Worm (Caenorhabditis elegans): ENCODE measurements around the gene F28A10.1.

Gene F28A10.1

DNA sequence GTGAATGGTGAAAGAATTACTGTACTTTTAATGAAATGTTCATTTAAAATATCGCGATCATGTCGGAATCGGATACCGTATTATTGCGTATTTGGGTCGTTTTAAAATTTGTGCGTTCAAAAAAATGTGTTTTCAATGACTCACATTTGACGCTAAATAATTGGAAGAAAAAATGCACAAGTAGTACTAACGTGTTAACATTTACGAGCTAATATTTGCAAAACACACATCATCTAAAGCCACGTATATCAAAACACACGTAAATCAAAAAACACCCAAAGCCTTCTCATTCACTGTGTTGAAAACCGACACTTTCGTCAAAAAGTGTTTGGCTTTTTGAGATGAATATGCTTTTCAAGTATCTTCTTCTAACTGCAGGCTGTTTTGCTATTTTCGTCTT, at the start of gene F28A10.1:
F28A10.1 (plus strand) TSS at position 301 of the 400 bp plus-strand sequence.
- no peak for TF ChIP-seq unc-55 (GFP tag; optimal IDR thresholded peaks at IDR 0.05)
- TF ChIP-seq dmd-4 (tag; optimal IDR thresholded peaks at IDR 0.05) = no peak

DNA sequence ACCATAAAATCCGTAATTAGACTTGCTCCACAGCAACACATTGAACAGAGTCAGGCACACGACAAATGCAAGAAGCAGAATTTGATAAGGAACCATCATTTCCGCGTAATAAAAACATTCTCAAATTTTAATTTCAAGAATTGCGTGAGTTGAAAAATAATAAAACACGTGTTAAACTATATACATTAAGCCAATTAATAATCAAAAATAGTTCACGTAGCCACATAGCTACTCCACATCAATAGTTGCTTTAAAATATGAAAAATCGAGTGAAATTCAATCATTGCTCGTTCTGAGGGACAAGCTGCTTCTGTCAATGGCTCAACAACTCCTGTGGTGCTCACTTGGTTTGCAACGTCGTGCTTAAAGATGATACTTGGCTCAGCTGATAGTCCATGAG, 42.7 kb upstream of the F28A10.1 start, which contains the start of gene Y39F10A.3:
Y39F10A.3 (minus strand) TSS at position 101 of the 400 bp plus-strand sequence.
- TF ChIP-seq nhr-25 (tag; optimal IDR thresholded peaks at IDR 0.05) = no peak
- TF ChIP-seq mab-5 (tag; optimal IDR thresholded peaks at IDR 0.05) = no peak
- TF ChIP-seq sem-4 (tag; optimal IDR thresholded peaks at IDR 0.05) = no peak
- no peak for TF ChIP-seq ztf-1 (GFP tag; conservative IDR thresholded peaks at IDR 0.05)
- TF ChIP-seq elt-1 (tag; optimal IDR thresholded peaks at IDR 0.05) = no peak
- no peak for TF ChIP-seq aly-2 (tag; optimal IDR thresholded peaks at IDR 0.05)
- TF ChIP-seq skn-1 (tag; optimal IDR thresholded peaks at IDR 0.05) = no peak
- no peak for TF ChIP-seq lsy-2 (tag; optimal IDR thresholded peaks at IDR 0.05)
- no peak for TF ChIP-seq snpc-4 (tag; optimal IDR thresholded peaks at IDR 0.05)
- no peak for TF ChIP-seq C34F6.9 (tag; optimal IDR thresholded peaks at IDR 0.05)
- no peak for TF ChIP-seq alr-1 (tag; optimal IDR thresholded peaks at IDR 0.05)
- no peak for TF ChIP-seq nhr-23 (tag; optimal IDR thresholded peaks at IDR 0.05)
- TF ChIP-seq nhr-12 (tag; optimal IDR thresholded peaks at IDR 0.05) = no peak
- no peak for TF ChIP-seq blmp-1 (tag; optimal IDR thresholded peaks at IDR 0.05; ENCODE audit: insufficient read depth)
- TF ChIP-seq nhr-6 (tag; optimal IDR thresholded peaks at IDR 0.05) = no peak
- no peak for TF ChIP-seq sma-9 (GFP tag; optimal IDR thresholded peaks at IDR 0.05)
- no peak for TF ChIP-seq sma-9 (tag; optimal IDR thresholded peaks at IDR 0.05)
- no peak for TF ChIP-seq Y55F3AM.14 (GFP tag; optimal IDR thresholded peaks at IDR 0.05)

DNA sequence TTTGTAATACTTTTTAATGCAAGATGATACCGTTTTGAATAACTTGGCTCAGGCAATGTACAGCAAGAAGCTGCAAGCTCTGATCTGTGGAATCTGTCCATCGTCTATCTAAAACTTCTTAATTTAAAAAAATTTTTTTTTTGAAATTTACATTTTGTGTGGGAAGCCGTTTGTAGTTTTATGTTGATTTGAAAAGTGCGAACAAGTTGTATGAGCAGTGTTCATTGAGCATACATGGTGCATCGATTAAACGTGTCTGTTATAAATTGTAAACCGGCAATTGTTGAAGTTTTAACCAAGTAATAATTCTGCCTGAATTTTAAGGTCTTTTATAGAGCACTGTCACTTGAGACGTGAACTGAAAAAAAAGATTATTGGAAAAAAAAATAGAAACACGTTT, 42.1 kb upstream of the F28A10.1 start, which contains the start of gene Y39F10A.6:
Y39F10A.6 (minus strand) TSS at position 101 of the 400 bp plus-strand sequence.
- TF ChIP-seq snpc-4 (tag; optimal IDR thresholded peaks at IDR 0.05) = no peak
- TF ChIP-seq sma-9 (GFP tag; optimal IDR thresholded peaks at IDR 0.05) = no peak
- no peak for TF ChIP-seq sma-9 (tag; optimal IDR thresholded peaks at IDR 0.05)

DNA sequence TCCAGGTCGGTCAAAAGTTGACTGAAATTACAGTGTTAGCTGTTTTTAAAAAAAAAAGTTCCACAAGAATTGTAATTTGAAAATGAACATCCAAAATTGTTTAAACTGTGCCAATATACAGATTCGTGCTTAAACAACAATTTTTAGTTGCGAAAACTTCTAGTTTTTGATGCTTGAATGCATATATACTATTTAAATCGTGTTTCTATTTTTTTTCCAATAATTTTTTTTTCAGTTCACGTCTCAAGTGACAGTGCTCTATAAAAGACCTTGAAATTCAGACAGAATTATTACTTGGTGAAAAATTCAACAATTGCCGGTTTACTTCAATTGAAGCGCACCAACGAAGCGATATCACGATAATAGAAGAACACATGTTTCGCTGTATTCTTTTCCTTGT, 38.7 kb upstream of the F28A10.1 start, which contains the start of gene F46F5.16:
F46F5.16 (plus strand) TSS at position 301 of the 400 bp plus-strand sequence.
- TF ChIP-seq peb-1 (tag; optimal IDR thresholded peaks at IDR 0.05) = no peak
- no peak for TF ChIP-seq sma-3 (GFP tag; optimal IDR thresholded peaks at IDR 0.05)
- TF ChIP-seq nhr-11 (tag; optimal IDR thresholded peaks at IDR 0.05) = no peak
- no peak for TF ChIP-seq nhr-129 (tag; optimal IDR thresholded peaks at IDR 0.05)
- TF ChIP-seq nhr-12 (tag; optimal IDR thresholded peaks at IDR 0.05) = no peak
- no peak for TF ChIP-seq ZK546.5 (tag; optimal IDR thresholded peaks at IDR 0.05)
- no peak for TF ChIP-seq aly-2 (tag; optimal IDR thresholded peaks at IDR 0.05)
- TF ChIP-seq ceh-16 (tag; optimal IDR thresholded peaks at IDR 0.05) = no peak
- no peak for TF ChIP-seq unc-39 (tag; optimal IDR thresholded peaks at IDR 0.05)
- TF ChIP-seq F13H6.1 (tag; optimal IDR thresholded peaks at IDR 0.05) = no peak
- no peak for TF ChIP-seq nhr-77 (tag; optimal IDR thresholded peaks at IDR 0.05)
- TF ChIP-seq crh-2 (tag; optimal IDR thresholded peaks at IDR 0.05) = no peak
- no peak for TF ChIP-seq egl-27 (tag; optimal IDR thresholded peaks at IDR 0.05)
- no peak for TF ChIP-seq ztf-11 (tag; optimal IDR thresholded peaks at IDR 0.05)

DNA sequence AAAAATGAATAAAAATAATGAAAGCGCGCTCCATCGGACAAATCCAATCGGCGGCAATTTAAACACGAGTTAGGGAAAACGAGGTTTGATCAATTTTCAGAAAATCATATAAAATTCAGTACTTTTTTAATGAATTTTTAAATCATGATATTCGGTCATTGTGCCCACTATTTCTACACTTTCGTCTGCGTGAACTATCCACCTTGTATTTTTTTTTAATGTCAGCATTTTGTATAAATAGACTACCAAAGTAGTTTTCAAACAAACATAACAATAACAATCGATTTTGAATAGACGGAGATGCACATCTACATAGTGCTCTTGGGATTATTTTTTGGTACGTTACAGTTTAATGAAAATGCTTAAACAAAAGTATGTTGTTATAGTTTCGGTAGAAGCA, 37.5 kb upstream of the F28A10.1 start, which contains the start of gene F46F5.15:
F46F5.15 (plus strand) TSS at position 301 of the 400 bp plus-strand sequence.
- TF ChIP-seq nhr-12 (tag; optimal IDR thresholded peaks at IDR 0.05) = no peak
- no peak for TF ChIP-seq ceh-82 (tag; optimal IDR thresholded peaks at IDR 0.05)
- no peak for TF ChIP-seq lin-13 (GFP tag; optimal IDR thresholded peaks at IDR 0.05)
- no peak for TF ChIP-seq lin-11 (tag; optimal IDR thresholded peaks at IDR 0.05)
- no peak for TF ChIP-seq nhr-11 (tag; optimal IDR thresholded peaks at IDR 0.05)
- no peak for TF ChIP-seq dmd-4 (tag; optimal IDR thresholded peaks at IDR 0.05)
- TF ChIP-seq sem-4 (tag; optimal IDR thresholded peaks at IDR 0.05) = no peak
- no peak for TF ChIP-seq crh-2 (tag; optimal IDR thresholded peaks at IDR 0.05)
- TF ChIP-seq ceh-16 (tag; optimal IDR thresholded peaks at IDR 0.05) = no peak
- TF ChIP-seq skn-1 (tag; optimal IDR thresholded peaks at IDR 0.05) = no peak
- TF ChIP-seq blmp-1 (tag; optimal IDR thresholded peaks at IDR 0.05; ENCODE audit: insufficient read depth) = no peak
- no peak for TF ChIP-seq C34F6.9 (tag; optimal IDR thresholded peaks at IDR 0.05)
- no peak for TF ChIP-seq F13H6.1 (tag; optimal IDR thresholded peaks at IDR 0.05)
- no peak for TF ChIP-seq gmeb-1 (tag; optimal IDR thresholded peaks at IDR 0.05)
- TF ChIP-seq mdl-1 (tag; optimal IDR thresholded peaks at IDR 0.05) = no peak
- TF ChIP-seq sma-3 (GFP tag; optimal IDR thresholded peaks at IDR 0.05) = no peak
